Worm (Caenorhabditis elegans): ENCODE measurements around the gene C15C7.4.

- TF ChIP-seq ceh-27 (GFP tag; optimal IDR thresholded peaks at IDR 0.05) (no peak), ekl-4 (GFP tag; IDR thresholded peaks at IDR 0.05) (no peak), snpc-4 (GFP tag; optimal IDR thresholded peaks at IDR 0.05) (no peak), snpc-4 (tag; optimal IDR thresholded peaks at IDR 0.05) (no peak), D2030.7 (GFP tag; IDR thresholded peaks at IDR 0.05) (no peak), Y53F4B.3 (GFP tag; IDR thresholded peaks at IDR 0.05) (no peak)
Measured at ce11 chrX:3176728-3177127, 31.4 kb downstream of the C15C7.4 start.
